Fruit fly (Drosophila melanogaster) whole organism, embryonic: Measurements from ENCODE around the gene Ptpmeg2.

Experiments
- BEAF-32 ChIP-seq: fragments of 200-800 bp; sonication (Bioruptor generic); optimal IDR thresholded peaks from 3 replicates; lab custom pipeline; 2017; ENCODE audit warnings: missing biosample characterization, missing genetic modification characterization, mild to moderate bottlenecking, moderate library complexity, missing genetic modification reagents
- CG10147 ChIP-seq: fragments of 200-800 bp; sonication (Bioruptor generic); optimal IDR thresholded peaks from 2 replicates; lab custom pipeline; 2019; ENCODE audit warnings: missing biosample characterization, mild to moderate bottlenecking, missing genetic modification characterization, moderate library complexity
- CG10209 ChIP-seq: fragments of 200-800 bp; sonication (Bioruptor generic); optimal IDR thresholded peaks from 3 replicates; lab custom pipeline; 2017; ENCODE audit warnings: missing biosample characterization, mild to moderate bottlenecking, missing genetic modification characterization, missing genetic modification reagents
- CG10321 ChIP-seq: fragments of 200-800 bp; sonication (Bioruptor generic); IDR thresholded peaks from 2 replicates; pipeline ENCODE4 v1.3.6; 2022; ENCODE audit warnings: missing biosample characterization, missing genetic modification characterization
- CG10654 ChIP-seq: fragments of 200-800 bp; sonication (Bioruptor generic); optimal IDR thresholded peaks from 2 replicates; lab custom pipeline; 2016; ENCODE audit warnings: missing biosample characterization, missing genetic modification characterization
- CG11085 ChIP-seq: fragments of 200-800 bp; sonication (Bioruptor generic); IDR thresholded peaks from 2 replicates; pipeline ENCODE4 v1.3.6; 2022; ENCODE audit warnings: missing biosample characterization, missing genetic modification characterization
- CG12391 ChIP-seq: fragments of 200-800 bp; sonication (Bioruptor generic); optimal IDR thresholded peaks from 3 replicates; lab custom pipeline; 2018; ENCODE audit warnings: missing biosample characterization, mild to moderate bottlenecking, missing genetic modification characterization, moderate library complexity
- CG12769 ChIP-seq: fragments of 200-800 bp; sonication (Bioruptor generic); optimal IDR thresholded peaks from 2 replicates; lab custom pipeline; 2019; ENCODE audit warnings: missing biosample characterization, mild to moderate bottlenecking, missing genetic modification characterization, moderate library complexity
- CG18262 ChIP-seq: fragments of 200-800 bp; optimal IDR thresholded peaks from 3 replicates; lab custom pipeline; 2019; ENCODE audit warnings: missing biosample characterization, mild to moderate bottlenecking, missing genetic modification characterization, moderate library complexity
- CG18764 ChIP-seq: fragments of 200-800 bp; sonication (Bioruptor generic); optimal IDR thresholded peaks from 3 replicates; lab custom pipeline; 2016; ENCODE audit warnings: missing biosample characterization, missing genetic modification characterization
- CG2712 ChIP-seq: fragments of 200-800 bp; optimal IDR thresholded peaks from 3 replicates; lab custom pipeline; 2019; ENCODE audit warnings: missing biosample characterization, mild to moderate bottlenecking, missing genetic modification characterization, moderate library complexity
- CG30020 ChIP-seq: fragments of 200-800 bp; optimal IDR thresholded peaks from 2 replicates; lab custom pipeline; 2019; ENCODE audit warnings: missing biosample characterization, mild to moderate bottlenecking, missing genetic modification characterization, moderate library complexity
- CG30403 ChIP-seq: fragments of 200-800 bp; sonication (Bioruptor generic); optimal IDR thresholded peaks from 3 replicates; lab custom pipeline; 2016; ENCODE audit warnings: missing biosample characterization, missing genetic modification characterization
- CG31365 ChIP-seq: fragments of 200-800 bp; sonication (Bioruptor generic); optimal IDR thresholded peaks from 2 replicates; lab custom pipeline; 2018; ENCODE audit warnings: missing biosample characterization, mild to moderate bottlenecking, missing genetic modification characterization
- CG31388 ChIP-seq: fragments of 200-800 bp; sonication (Bioruptor generic); optimal IDR thresholded peaks from 2 replicates; lab custom pipeline; 2016; ENCODE audit warnings: missing biosample characterization, missing genetic modification characterization
- CG32772 ChIP-seq: fragments of 200-800 bp; sonication (Bioruptor generic); IDR thresholded peaks from 2 replicates; pipeline ENCODE4 v1.3.6; 2022; ENCODE audit warnings: missing biosample characterization, missing genetic modification characterization
- CG4730 ChIP-seq: fragments of 200-800 bp; sonication (Bioruptor generic); IDR thresholded peaks from 2 replicates; pipeline ENCODE4 v1.3.6; 2022; ENCODE audit warnings: missing biosample characterization, missing genetic modification characterization
- CG6272 ChIP-seq: fragments of 200-800 bp; sonication (Bioruptor generic); IDR thresholded peaks from 2 replicates; pipeline ENCODE4 v1.3.6; 2022; ENCODE audit warnings: missing biosample characterization, missing genetic modification characterization
- CG7556 ChIP-seq: fragments of 200-800 bp; sonication (Bioruptor generic); optimal IDR thresholded peaks from 2 replicates; lab custom pipeline; 2017; ENCODE audit warnings: missing biosample characterization, mild to moderate bottlenecking, missing genetic modification characterization
- CG7987 ChIP-seq: fragments of 200-800 bp; sonication (Bioruptor generic); optimal IDR thresholded peaks from 2 replicates; lab custom pipeline; 2018; ENCODE audit warnings: missing biosample characterization, mild to moderate bottlenecking, missing genetic modification characterization, moderate library complexity
- CG9817 ChIP-seq: fragments of 200-800 bp; sonication (Bioruptor generic); optimal IDR thresholded peaks from 2 replicates; lab custom pipeline; 2018; ENCODE audit warnings: missing biosample characterization, mild to moderate bottlenecking, missing genetic modification characterization, moderate library complexity
- CG9932 ChIP-seq: fragments of 200-800 bp; sonication (Bioruptor generic); IDR thresholded peaks from 2 replicates; pipeline ENCODE4 v1.3.6; 2022; ENCODE audit warnings: missing biosample characterization, missing genetic modification characterization
- CHES-1-like ChIP-seq: fragments of 200-800 bp; sonication (Bioruptor generic); optimal IDR thresholded peaks from 2 replicates; lab custom pipeline; 2016; ENCODE audit warnings: missing biosample characterization, missing genetic modification characterization
- CTCF ChIP-seq: fragments of 200-800 bp; sonication (Bioruptor generic); optimal IDR thresholded peaks from 2 replicates; lab custom pipeline; 2017; ENCODE audit warnings: missing biosample characterization, mild to moderate bottlenecking, missing genetic modification characterization, moderate library complexity
- MESR4 ChIP-seq: fragments of 200-800 bp; sonication (Bioruptor generic); optimal IDR thresholded peaks from 2 replicates; lab custom pipeline; 2018; ENCODE audit warnings: missing biosample characterization, mild to moderate bottlenecking, missing genetic modification characterization, moderate library complexity
- Mrtf ChIP-seq: fragments of 200-800 bp; sonication (Bioruptor generic); IDR thresholded peaks from 3 replicates; pipeline ENCODE4 v1.3.6; 2022; ENCODE audit warnings: missing biosample characterization, missing genetic modification characterization
- NFAT ChIP-seq: fragments of 200-800 bp; sonication (Bioruptor generic); IDR thresholded peaks from 2 replicates; pipeline ENCODE4 v1.3.6; 2022; ENCODE audit warnings: missing biosample characterization, missing genetic modification characterization
- Nf-YA ChIP-seq: fragments of 200-800 bp; sonication (Bioruptor generic); IDR thresholded peaks from 2 replicates; pipeline ENCODE4 v1.3.6; 2022; ENCODE audit warnings: missing biosample characterization, missing genetic modification characterization
- Oaz ChIP-seq: fragments of 200-800 bp; sonication (Bioruptor generic); IDR thresholded peaks from 2 replicates; pipeline ENCODE4 v1.3.6; 2022; ENCODE audit warnings: missing biosample characterization, missing genetic modification characterization
- Oli ChIP-seq: fragments of 200-800 bp; sonication (Bioruptor generic); optimal IDR thresholded peaks from 2 replicates; lab custom pipeline; 2018; ENCODE audit warnings: missing biosample characterization, mild to moderate bottlenecking, missing genetic modification characterization, moderate library complexity
- Sry-δ ChIP-seq: fragments of 200-800 bp; sonication (Bioruptor generic); optimal IDR thresholded peaks from 2 replicates; lab custom pipeline; 2016; ENCODE audit warnings: missing biosample characterization, missing genetic modification characterization
- Vsx1 ChIP-seq: fragments of 200-800 bp; sonication (Bioruptor generic); optimal IDR thresholded peaks from 2 replicates; lab custom pipeline; 2017; ENCODE audit warnings: missing biosample characterization, mild to moderate bottlenecking, missing genetic modification characterization, missing genetic modification reagents
- Xrp1 ChIP-seq: fragments of 200-800 bp; sonication (Bioruptor generic); IDR thresholded peaks from 2 replicates; pipeline ENCODE4 v1.3.6; 2022; ENCODE audit warnings: missing biosample characterization, missing genetic modification characterization
- bowl ChIP-seq: fragments of 200-800 bp; sonication (Bioruptor generic); IDR thresholded peaks from 2 replicates; pipeline ENCODE4 v1.3.6; 2022; ENCODE audit warnings: missing biosample characterization, missing genetic modification characterization
- btn ChIP-seq: fragments of 200-800 bp; sonication (Bioruptor generic); optimal IDR thresholded peaks from 2 replicates; lab custom pipeline; 2016; ENCODE audit warnings: missing biosample characterization, missing genetic modification characterization
- ci ChIP-seq: fragments of 200-800 bp; sonication (Bioruptor generic); IDR thresholded peaks from 3 replicates; pipeline ENCODE4 v1.3.6; 2022; ENCODE audit warnings: missing biosample characterization, missing genetic modification characterization
- croc ChIP-seq: fragments of 200-800 bp; sonication (Bioruptor generic); conservative IDR thresholded peaks from 3 replicates; pipeline ENCODE4 v1.3.6; 2022; ENCODE audit warnings: missing biosample characterization, missing genetic modification characterization
- cwo ChIP-seq: fragments of 200-800 bp; sonication (Bioruptor generic); optimal IDR thresholded peaks from 3 replicates; lab custom pipeline; 2017; ENCODE audit warnings: missing biosample characterization, missing genetic modification characterization, mild to moderate bottlenecking, moderate library complexity, missing genetic modification reagents
- emc ChIP-seq: fragments of 200-800 bp; sonication (Bioruptor generic); optimal IDR thresholded peaks from 2 replicates; lab custom pipeline; 2016; ENCODE audit warnings: missing biosample characterization, missing genetic modification characterization
- hb ChIP-seq: fragments of 200-800 bp; sonication (Bioruptor generic); IDR thresholded peaks from 3 replicates; pipeline ENCODE4 v1.3.6; 2022; ENCODE audit warnings: missing biosample characterization, missing genetic modification characterization; ENCODE audit not compliant: partially characterized antibody
- maf-S ChIP-seq: fragments of 200-800 bp; sonication (Bioruptor generic); optimal IDR thresholded peaks from 2 replicates; lab custom pipeline; 2016; ENCODE audit warnings: missing biosample characterization, missing genetic modification characterization
- pho ChIP-seq: fragments of 200-800 bp; sonication (Bioruptor generic); optimal IDR thresholded peaks from 2 replicates; lab custom pipeline; 2016; ENCODE audit warnings: missing biosample characterization, missing genetic modification characterization
- prd ChIP-seq, 3 experiments: fragments of >200 bp in 2 of 3; fragments of 200-800 bp in 1 of 3; sonication (Bioruptor generic) in 1 of 3; optimal IDR thresholded peaks in 2 of 3; IDR thresholded peaks in 1 of 3; 2 replicates in 2 of 3; 3 replicates in 1 of 3; pipeline versions ENCODE4 v1.3.6 to Lab custom; 2017 to 2022; ENCODE audit warnings: missing biosample characterization in 1 of 3, missing genetic modification characterization in 1 of 3
- pum ChIP-seq: fragments of 200-800 bp; sonication (Bioruptor generic); optimal IDR thresholded peaks from 2 replicates; lab custom pipeline; 2016; ENCODE audit warnings: missing biosample characterization, missing genetic modification characterization
- scrt ChIP-seq: fragments of 200-800 bp; sonication (Bioruptor generic); optimal IDR thresholded peaks from 2 replicates; lab custom pipeline; 2018; ENCODE audit warnings: missing biosample characterization, mild to moderate bottlenecking, missing genetic modification characterization, moderate library complexity
- sqz ChIP-seq: fragments of 200-800 bp; sonication (Bioruptor generic); optimal IDR thresholded peaks from 3 replicates; lab custom pipeline; 2018; ENCODE audit warnings: missing biosample characterization, mild to moderate bottlenecking, missing genetic modification characterization
- ssp ChIP-seq: fragments of 200-800 bp; sonication (Bioruptor generic); IDR thresholded peaks from 2 replicates; pipeline ENCODE4 v1.3.6; 2022; ENCODE audit warnings: missing biosample characterization, missing genetic modification characterization
- stc ChIP-seq: fragments of 200-800 bp; sonication (Bioruptor generic); IDR thresholded peaks from 2 replicates; pipeline ENCODE4 v1.3.6; 2022; ENCODE audit warnings: missing biosample characterization, missing genetic modification characterization
- tin ChIP-seq: fragments of 200-800 bp; sonication (Bioruptor generic); optimal IDR thresholded peaks from 3 replicates; lab custom pipeline; 2016; ENCODE audit warnings: missing biosample characterization, missing genetic modification characterization

Ptpmeg2 gene

DNA sequence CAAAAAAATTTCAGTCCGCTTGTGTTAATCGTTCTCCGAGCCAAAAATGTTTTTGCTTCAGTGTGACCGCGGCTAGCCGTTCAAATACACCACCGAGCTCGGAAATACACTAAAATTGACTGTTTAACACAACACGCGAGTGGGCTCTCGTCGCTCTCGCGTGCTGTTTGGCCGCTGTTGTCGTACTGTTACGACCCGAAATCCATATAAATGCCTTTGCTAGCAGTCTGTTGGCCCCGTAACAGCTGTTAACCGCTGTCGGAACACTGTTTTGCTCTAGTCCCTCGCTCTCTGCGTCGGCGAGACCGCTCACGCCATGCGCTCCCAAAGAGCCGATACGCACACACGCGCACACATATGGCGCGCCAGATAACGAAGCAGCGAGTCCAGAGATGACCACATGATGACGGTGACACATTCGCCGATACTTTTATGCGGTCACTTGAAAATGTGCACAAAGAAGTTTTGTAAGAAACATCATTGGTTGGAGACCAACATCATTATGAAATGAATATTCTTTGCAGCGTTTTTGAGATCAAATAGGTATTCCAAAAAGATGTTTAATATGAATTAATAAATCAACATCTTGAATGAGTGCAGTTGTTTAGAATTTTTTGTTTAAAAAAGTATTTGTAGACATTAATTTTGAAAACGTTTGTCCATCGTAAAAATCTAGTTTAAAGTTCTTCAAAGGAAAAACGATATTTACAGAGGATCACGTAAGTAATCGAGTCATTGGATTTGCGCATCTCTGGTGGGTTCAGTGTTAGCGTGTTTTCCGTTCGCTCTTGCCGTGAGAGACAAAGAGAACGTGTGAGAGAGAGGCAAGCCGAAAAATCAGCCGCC, 26.8 kb upstream of the Ptpmeg2 start (continued):
- TF ChIP-seq Nf-YA (GFP tag; lab: Robert Waterston, UW) = no peak
- TF ChIP-seq stc (GFP tag; lab: Robert Waterston, UW) = no peak
- no peak for TF ChIP-seq CG7987 (GFP tag; lab: Kevin White, UChicago)
- TF ChIP-seq pho (GFP tag; lab: Kevin White, UChicago) = peak; percentile 61
- no peak for TF ChIP-seq croc (GFP tag; lab: Robert Waterston, UW)
- peak; percentile 50 for TF ChIP-seq scrt (GFP tag; lab: Kevin White, UChicago)
- peak; percentile 78 for TF ChIP-seq CG7556
- TF ChIP-seq CG6272 (GFP tag; lab: Robert Waterston, UW) = peak; percentile 18; the same call in 1 of the 2 replicates
- TF ChIP-seq Oli = peak; percentile 58
- peak; percentile 83 for TF ChIP-seq CG30403 (GFP tag; lab: Kevin White, UChicago)
- no peak for TF ChIP-seq Mrtf (GFP tag; lab: Robert Waterston, UW)
- TF ChIP-seq btn (GFP tag; lab: Kevin White, UChicago) = no peak
- peak; percentile 2 for TF ChIP-seq CG10654 (GFP tag; lab: Kevin White, UChicago)
- TF ChIP-seq CHES-1-like = peak; percentile 45
- TF ChIP-seq CG9817 = peak; percentile 67
- TF ChIP-seq CG31365 = no peak
- peak; percentile 71 for TF ChIP-seq CG10147
- no peak for TF ChIP-seq emc (GFP tag; lab: Kevin White, UChicago)
- TF ChIP-seq MESR4 = peak; percentile 8
- TF ChIP-seq ssp (GFP tag; lab: Robert Waterston, UW) = no peak
- no peak for TF ChIP-seq CTCF (GFP tag; lab: Kevin White, UChicago)
- TF ChIP-seq CG10209 (GFP tag; lab: Kevin White, UChicago) = peak; percentile 63
- TF ChIP-seq pum (GFP tag; lab: Kevin White, UChicago) = peak; percentile 55
- TF ChIP-seq tin (GFP tag; lab: Kevin White, UChicago) = peak; percentile 40
- no peak for TF ChIP-seq CG32772 (GFP tag; lab: Robert Waterston, UW)
- TF ChIP-seq maf-S = peak; percentile 65
- TF ChIP-seq CG30020 (tag; lab: Kevin White, UChicago) = peak; percentile 25
- TF ChIP-seq CG4730 = no peak
- TF ChIP-seq BEAF-32 (GFP tag; lab: Kevin White, UChicago) = peak; percentile 91
- no peak for TF ChIP-seq cwo (GFP tag; lab: Kevin White, UChicago)
- TF ChIP-seq CG31388 (GFP tag; lab: Kevin White, UChicago) = no peak
- peak; percentile 32 for TF ChIP-seq CG18764 (GFP tag; lab: Kevin White, UChicago)
- peak; percentile 18; the same call in 1 of the 2 replicates for TF ChIP-seq NFAT (GFP tag; lab: Robert Waterston, UW)
- peak; percentile 64 for TF ChIP-seq CG9932 (GFP tag; lab: Robert Waterston, UW)
- TF ChIP-seq bowl (GFP tag; lab: Robert Waterston, UW) = no peak
- TF ChIP-seq sqz = no peak
- no peak for TF ChIP-seq hb (GFP tag; lab: Robert Waterston, UW)
- TF ChIP-seq CG2712 (tag; lab: Kevin White, UChicago) = peak; percentile 70
- TF ChIP-seq Sry-δ = peak; percentile 68
- TF ChIP-seq prd (optimal IDR thresholded peaks at IDR 0.05; lab: Kevin White, UChicago) = no peak
- peak; percentile 35; the same call in 2 of the 3 replicates for TF ChIP-seq prd (GFP tag; IDR thresholded peaks at IDR 0.05; lab: Robert Waterston, UW)
- 0 out of 2 replicates have a peak, but pooled peaks have one; percentile 12 for TF ChIP-seq CG11085 (GFP tag; lab: Robert Waterston, UW)
- TF ChIP-seq CG12769 (tag; lab: Kevin White, UChicago) = no peak
- TF ChIP-seq ci = peak; percentile 21; the same call in 1 of the 3 replicates
- TF ChIP-seq CG10321 = no peak; the same call in 1 of the 2 replicates
- no peak for TF ChIP-seq Vsx1 (GFP tag; lab: Kevin White, UChicago)
- no peak for TF ChIP-seq Oaz (GFP tag; lab: Robert Waterston, UW)
- peak; percentile 72 for TF ChIP-seq CG18262 (tag; lab: Kevin White, UChicago)
- peak; percentile 79 for TF ChIP-seq CG12391 (tag; lab: Kevin White, UChicago)
- peak; percentile 25; the same call in 1 of the 2 replicates for TF ChIP-seq Xrp1 (GFP tag; lab: Robert Waterston, UW)
